Worm (Caenorhabditis elegans) whole organism, L4 larva: ENCODE data around the gene srxa-8.

ENCODE experiments used
- D1046.2 ChIP-seq: fragments of 200-800 bp; sonication (Bioruptor generic); IDR thresholded peaks from 2 replicates; pipeline ENCODE4 v1.3.6; 2022; ENCODE audit warnings: missing genetic modification characterization, missing compliant biosample characterization
- F44E2.7 ChIP-seq: fragments of 200-800 bp; sonication (Bioruptor generic); IDR thresholded peaks from 2 replicates; pipeline ENCODE4 v2.1.2; 2022; ENCODE audit warnings: missing genetic modification characterization, missing compliant biosample characterization
- F49E8.2 ChIP-seq: sonication (generic microtip); optimal IDR thresholded peaks from 2 replicates; lab custom pipeline; 2016; ENCODE audit warnings: missing compliant biosample characterization, mild to moderate bottlenecking, missing genetic modification characterization, borderline replicate concordance
- Y105C5A.15 ChIP-seq: fragments of 200-800 bp; sonication (Bioruptor generic); IDR thresholded peaks from 2 replicates; pipeline ENCODE4 v1.3.6; 2022; ENCODE audit warnings: missing genetic modification characterization, missing compliant biosample characterization
- Y48G9A.11 ChIP-seq: fragments of 200-800 bp; sonication (Bioruptor generic); IDR thresholded peaks from 2 replicates; pipeline ENCODE4 v1.3.6; 2022; ENCODE audit warnings: missing genetic modification reagents, missing genetic modification characterization, missing compliant biosample characterization
- Y5F2A.4 ChIP-seq: fragments of 200-800 bp; sonication (Bioruptor generic); optimal IDR thresholded peaks from 2 replicates; lab custom pipeline; 2018; ENCODE audit warnings: mild to moderate bottlenecking, missing genetic modification characterization, missing compliant biosample characterization
- Y75B8A.6 ChIP-seq: fragments of 200-800 bp; sonication (Bioruptor generic); IDR thresholded peaks from 2 replicates; pipeline ENCODE4 v1.3.6; 2022; ENCODE audit warnings: missing genetic modification reagents, missing genetic modification characterization, missing compliant biosample characterization
- ZK337.2 ChIP-seq: fragments of 200-800 bp; sonication (Bioruptor generic); IDR thresholded peaks from 2 replicates; pipeline ENCODE4 v1.3.6; 2022; ENCODE audit warnings: missing genetic modification reagents, missing genetic modification characterization, missing compliant biosample characterization
- ZK546.5 ChIP-seq, 2 experiments: sonication (generic microtip); optimal IDR thresholded peaks; 2 replicates each; lab custom pipeline; 2017; ENCODE audit warnings: missing biosample characterization in 2 of 2, missing genetic modification characterization in 2 of 2
- aly-2 ChIP-seq: sonication (generic microtip); optimal IDR thresholded peaks from 2 replicates; lab custom pipeline; 2018; ENCODE audit warnings: missing biosample characterization, missing genetic modification characterization
- arid-1 ChIP-seq: fragments of 200-800 bp; sonication (Bioruptor generic); conservative IDR thresholded peaks from 2 replicates; pipeline ENCODE4 v1.3.6; 2022; ENCODE audit warnings: missing genetic modification reagents, missing genetic modification characterization, missing compliant biosample characterization
- attf-4 ChIP-seq: sonication (generic microtip); optimal IDR thresholded peaks from 3 replicates; lab custom pipeline; 2017; ENCODE audit warnings: missing biosample characterization, missing genetic modification characterization
- ceh-20 ChIP-seq: fragments of 200-800 bp; sonication (Bioruptor generic); IDR thresholded peaks from 2 replicates; pipeline ENCODE4 v1.3.6; 2022; ENCODE audit warnings: missing genetic modification reagents, missing genetic modification characterization, missing compliant biosample characterization
- ceh-28 ChIP-seq: fragments of 150-350 bp; optimal IDR thresholded peaks from 2 replicates; lab custom pipeline; 2014; ENCODE audit warnings: missing biosample characterization, missing genetic modification reagents, missing genetic modification characterization
- daf-16 ChIP-seq, 3 experiments: sonication (generic microtip); optimal IDR thresholded peaks; 2 replicates each; lab custom pipeline; 2016 to 2017; ENCODE audit warnings: missing genetic modification characterization in 3 of 3, missing genetic modification reagents in 3 of 3, mild to moderate bottlenecking in 2 of 3, missing compliant biosample characterization in 2 of 3, missing biosample characterization in 1 of 3, moderate library complexity in 1 of 3
- dpl-1 ChIP-seq: fragments of 150-350 bp; optimal IDR thresholded peaks from 2 replicates; lab custom pipeline; 2014; ENCODE audit warnings: missing biosample characterization, missing genetic modification reagents, missing genetic modification characterization
- duxl-1 ChIP-seq: sonication (generic microtip); optimal IDR thresholded peaks from 2 replicates; lab custom pipeline; 2016; ENCODE audit warnings: mild to moderate bottlenecking, missing genetic modification characterization, moderate library complexity, missing compliant biosample characterization; ENCODE audit not compliant: poor library complexity
- egl-27 ChIP-seq: sonication (generic microtip); optimal IDR thresholded peaks from 3 replicates; lab custom pipeline; 2017; ENCODE audit warnings: missing biosample characterization, missing genetic modification reagents, missing genetic modification characterization
- egl-43 ChIP-seq: fragments of 200-800 bp; sonication (Bioruptor generic); IDR thresholded peaks from 2 replicates; pipeline ENCODE4 v1.3.6; 2022; ENCODE audit warnings: missing genetic modification reagents, missing genetic modification characterization, missing compliant biosample characterization
- fos-1 ChIP-seq: fragments of 150-350 bp; optimal IDR thresholded peaks from 2 replicates; lab custom pipeline; 2014; ENCODE audit warnings: missing biosample characterization, missing genetic modification characterization
- hif-1 ChIP-seq, 2 experiments: sonication (generic microtip); optimal IDR thresholded peaks; 2 replicates each; lab custom pipeline; 2016 to 2017; ENCODE audit warnings: missing compliant biosample characterization in 2 of 2, missing genetic modification characterization in 2 of 2, missing genetic modification reagents in 2 of 2, missing genotype in 2 of 2, mild to moderate bottlenecking in 1 of 2
- hlh-30 ChIP-seq: sonication (generic microtip); optimal IDR thresholded peaks from 2 replicates; lab custom pipeline; 2017; ENCODE audit warnings: antibody characterized with exemption, mild to moderate bottlenecking, missing genetic modification characterization, missing compliant biosample characterization; ENCODE audit not compliant: insufficient read depth
- hmg-1.1 ChIP-seq: fragments of 200-800 bp; sonication (Bioruptor generic); IDR thresholded peaks from 2 replicates; pipeline ENCODE4 v1.3.6; 2022; ENCODE audit warnings: missing genetic modification reagents, missing genetic modification characterization, missing compliant biosample characterization
- jun-1 ChIP-seq: fragments of 150-350 bp; optimal IDR thresholded peaks from 2 replicates; lab custom pipeline; 2014; ENCODE audit warnings: missing biosample characterization, missing genetic modification reagents, missing genetic modification characterization
- lim-7 ChIP-seq: fragments of 200-800 bp; sonication (Bioruptor generic); IDR thresholded peaks from 2 replicates; pipeline ENCODE4 v1.3.6; 2022; ENCODE audit warnings: missing genetic modification characterization, missing compliant biosample characterization
- lin-13 ChIP-seq: fragments of 150-350 bp; optimal IDR thresholded peaks from 2 replicates; lab custom pipeline; 2014; ENCODE audit warnings: missing biosample characterization, missing genetic modification reagents, missing genetic modification characterization
- lin-15B ChIP-seq: fragments of 150-350 bp; sonication (generic microtip); optimal IDR thresholded peaks from 3 replicates; lab custom pipeline; 2014; ENCODE audit warnings: missing biosample characterization, missing genetic modification characterization
- lin-29 ChIP-seq: fragments of 200-800 bp; sonication (Bioruptor generic); IDR thresholded peaks from 2 replicates; pipeline ENCODE4 v1.3.6; 2022; ENCODE audit warnings: missing genetic modification reagents, missing genetic modification characterization, missing compliant biosample characterization
- lin-38 ChIP-seq: fragments of 200-800 bp; sonication (Bioruptor generic); IDR thresholded peaks from 2 replicates; pipeline ENCODE4 v1.3.6; 2022; ENCODE audit warnings: missing genetic modification reagents, missing genetic modification characterization, missing compliant biosample characterization
- lir-3 ChIP-seq: sonication (generic microtip); optimal IDR thresholded peaks from 2 replicates; lab custom pipeline; 2016; ENCODE audit warnings: mild to moderate bottlenecking, missing genetic modification characterization, missing compliant biosample characterization
- madf-9 ChIP-seq: fragments of 200-800 bp; sonication (Bioruptor generic); conservative IDR thresholded peaks from 2 replicates; pipeline ENCODE4 v1.3.6; 2022; ENCODE audit warnings: missing genetic modification reagents, missing genetic modification characterization, missing compliant biosample characterization
- mdl-1 ChIP-seq, 2 experiments: fragments of 150-350 bp in 1 of 2; sonication (generic microtip) in 1 of 2; optimal IDR thresholded peaks; 2 replicates each; lab custom pipeline; 2014 to 2017; ENCODE audit warnings: missing biosample characterization in 2 of 2, missing genetic modification characterization in 2 of 2
- mdt-29 ChIP-seq: fragments of 200-800 bp; sonication (Bioruptor generic); IDR thresholded peaks from 2 replicates; pipeline ENCODE4 v1.3.6; 2022; ENCODE audit warnings: missing genetic modification reagents, missing genetic modification characterization, missing compliant biosample characterization
- mep-1 ChIP-seq: fragments of 150-350 bp; sonication (generic microtip); optimal IDR thresholded peaks from 3 replicates; lab custom pipeline; 2014; ENCODE audit warnings: missing biosample characterization, missing genetic modification characterization
- mes-2 ChIP-seq: sonication (generic microtip); optimal IDR thresholded peaks from 2 replicates; lab custom pipeline; 2016; ENCODE audit warnings: missing genotype, mild to moderate bottlenecking, missing genetic modification characterization, missing compliant biosample characterization; ENCODE audit not compliant: poor library complexity, severe bottlenecking
- nhr-10 ChIP-seq: fragments of 150-350 bp; optimal IDR thresholded peaks from 2 replicates; lab custom pipeline; 2014; ENCODE audit warnings: missing biosample characterization, missing genetic modification characterization
- nhr-25 ChIP-seq: sonication (generic microtip); optimal IDR thresholded peaks from 2 replicates; lab custom pipeline; 2017; ENCODE audit warnings: missing genetic modification characterization, mild to moderate bottlenecking, missing compliant biosample characterization, antibody characterized with exemption, moderate library complexity, borderline replicate concordance; ENCODE audit not compliant: insufficient read depth
- nhr-42 ChIP-seq: fragments of 200-800 bp; sonication (Bioruptor generic); IDR thresholded peaks from 2 replicates; pipeline ENCODE4 v1.3.6; 2022; ENCODE audit warnings: missing genetic modification characterization, missing compliant biosample characterization
- nhr-6 ChIP-seq: fragments of 150-350 bp; optimal IDR thresholded peaks from 2 replicates; lab custom pipeline; 2014; ENCODE audit warnings: missing biosample characterization, missing genetic modification characterization
- nhr-77 ChIP-seq: fragments of 150-350 bp; optimal IDR thresholded peaks from 2 replicates; lab custom pipeline; 2014; ENCODE audit warnings: missing biosample characterization, missing genetic modification characterization
- saeg-2 ChIP-seq: fragments of 200-800 bp; sonication (Bioruptor generic); IDR thresholded peaks from 2 replicates; pipeline ENCODE4 v1.3.6; 2022; ENCODE audit warnings: missing genetic modification reagents, missing genetic modification characterization, missing compliant biosample characterization
- set-16 ChIP-seq: fragments of 200-800 bp; sonication (Bioruptor generic); IDR thresholded peaks from 2 replicates; pipeline ENCODE4 v1.3.6; 2022; ENCODE audit warnings: missing genetic modification reagents, missing genetic modification characterization, missing compliant biosample characterization
- snpc-1.2 ChIP-seq: fragments of 200-800 bp; sonication (Bioruptor generic); IDR thresholded peaks from 2 replicates; pipeline ENCODE4 v1.3.6; 2022; ENCODE audit warnings: missing genetic modification reagents, missing genetic modification characterization, missing compliant biosample characterization
- spr-3 ChIP-seq: fragments of 200-800 bp; sonication (Bioruptor generic); optimal IDR thresholded peaks from 2 replicates; lab custom pipeline; 2018; ENCODE audit warnings: mild to moderate bottlenecking, missing genetic modification characterization, missing compliant biosample characterization
- tag-97 ChIP-seq: fragments of 200-800 bp; sonication (Bioruptor generic); IDR thresholded peaks from 2 replicates; pipeline ENCODE4 v1.3.6; 2022; ENCODE audit warnings: missing genetic modification characterization, missing compliant biosample characterization
- unc-130 ChIP-seq: sonication (generic microtip); optimal IDR thresholded peaks from 2 replicates; lab custom pipeline; 2016; ENCODE audit warnings: missing genetic modification reagents, missing genetic modification characterization, missing compliant biosample characterization
- unc-39 ChIP-seq: sonication (generic microtip); optimal IDR thresholded peaks from 2 replicates; lab custom pipeline; 2017; ENCODE audit warnings: missing biosample characterization, missing genetic modification characterization
- vab-7 ChIP-seq: fragments of 200-800 bp; sonication (Bioruptor generic); IDR thresholded peaks from 2 replicates; pipeline ENCODE4 v1.3.6; 2022; ENCODE audit warnings: missing genetic modification reagents, missing genetic modification characterization, missing compliant biosample characterization
- zfp-3 ChIP-seq: fragments of 200-800 bp; sonication (Bioruptor generic); conservative IDR thresholded peaks from 2 replicates; pipeline ENCODE4 v1.3.6; 2022; ENCODE audit warnings: missing genetic modification reagents, missing genetic modification characterization, missing compliant biosample characterization
- ztf-11 ChIP-seq: fragments of 150-350 bp; optimal IDR thresholded peaks from 2 replicates; lab custom pipeline; 2014; ENCODE audit warnings: missing biosample characterization, missing genetic modification characterization
- ztf-7 ChIP-seq: fragments of 150-350 bp; optimal IDR thresholded peaks from 2 replicates; lab custom pipeline; 2014; ENCODE audit warnings: missing biosample characterization, missing genetic modification characterization

Gene srxa-8

DNA sequence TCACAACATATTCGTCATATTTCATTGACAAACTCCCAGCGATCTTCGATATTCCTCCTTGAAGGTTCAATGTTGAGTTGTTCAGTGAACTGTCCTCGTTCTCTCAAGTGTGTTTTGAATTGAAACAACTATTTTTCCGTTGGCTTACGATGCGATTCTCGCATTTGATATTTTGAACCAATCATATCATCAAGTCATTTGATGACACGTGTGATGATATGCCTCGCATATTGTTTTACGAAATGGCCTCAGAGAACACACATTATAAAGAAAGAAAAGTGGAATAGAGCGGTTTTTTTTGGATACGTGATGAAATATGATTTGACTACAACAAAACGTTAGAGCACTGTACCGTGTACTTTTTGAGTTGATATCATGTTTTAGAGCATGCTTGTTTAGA is 39.8 kb upstream of the srxa-8 start (continued):
- TF ChIP-seq Y75B8A.6 (GFP tag; lab: Robert Waterston, UW) (no peak), nhr-10 (peak; percentile 92), egl-27 (tag; lab: Kevin White, UChicago) (no peak), nhr-77 (tag; lab: Kevin White, UChicago) (peak; percentile 35), arid-1 (GFP tag; lab: Robert Waterston, UW) (no peak), nhr-6 (tag; lab: Kevin White, UChicago) (peak; percentile 34), lin-15B (tag; lab: Kevin White, UChicago) (no peak), mes-2 (peak; percentile 41), fos-1 (tag; lab: Kevin White, UChicago) (no peak), tag-97 (GFP tag; lab: Robert Waterston, UW) (no peak), mep-1 (tag; lab: Kevin White, UChicago) (peak; percentile 79), unc-130 (no peak), lin-29 (GFP tag; lab: Robert Waterston, UW) (no peak), Y48G9A.11 (GFP tag; lab: Robert Waterston, UW) (no peak), unc-39 (tag; lab: Kevin White, UChicago) (no peak), set-16 (GFP tag; lab: Robert Waterston, UW) (no peak), spr-3 (no peak), nhr-25 (tag; lab: Kevin White, UChicago) (no peak), ZK546.5 (tag; optimal IDR thresholded peaks at IDR 0.05; lab: Kevin White, UChicago) (no peak), ceh-28 (no peak), ceh-20 (GFP tag; lab: Robert Waterston, UW) (peak; percentile 66), duxl-1 (tag; lab: Kevin White, UChicago) (no peak), ZK337.2 (GFP tag; lab: Robert Waterston, UW) (no peak), F49E8.2 (tag; lab: Kevin White, UChicago) (no peak), jun-1 (no peak), Y5F2A.4 (no peak), mdl-1 (tag; optimal IDR thresholded peaks at IDR 0.05; lab: Kevin White, UChicago) (peak in 1 of 2 experiments; percentile 81), madf-9 (no peak), hif-1 (tag; optimal IDR thresholded peaks at IDR 0.05; lab: Kevin White, UChicago) (peak in 1 of 2 experiments; percentile 72), lir-3 (tag; lab: Kevin White, UChicago) (no peak), dpl-1 (peak; percentile 11), snpc-1.2 (no peak), mdt-29 (GFP tag; lab: Robert Waterston, UW) (0 out of 2 replicates have a peak, but pooled peaks have one; percentile 29), aly-2 (no peak), vab-7 (GFP tag; lab: Robert Waterston, UW) (no peak), egl-43 (no peak), ztf-11 (tag; lab: Kevin White, UChicago) (no peak), lin-13 (GFP tag; lab: Kevin White, UChicago) (no peak), F44E2.7 (no peak), attf-4 (tag; lab: Kevin White, UChicago) (no peak), hlh-30 (peak; percentile 88), Y105C5A.15 (GFP tag; lab: Robert Waterston, UW) (no peak), zfp-3 (GFP tag; lab: Robert Waterston, UW) (no peak), lin-38 (GFP tag; lab: Robert Waterston, UW) (no peak), ztf-7 (peak; percentile 94), hmg-1.1 (GFP tag; lab: Robert Waterston, UW) (no peak), daf-16 (GFP tag; optimal IDR thresholded peaks at IDR 0.05; lab: Kevin White, UChicago) (no peak), daf-16 (tag; optimal IDR thresholded peaks at IDR 0.05; lab: Kevin White, UChicago) (peak; percentile 67), D1046.2 (no peak), lim-7 (GFP tag; lab: Robert Waterston, UW) (no peak), nhr-42 (GFP tag; lab: Robert Waterston, UW) (no peak), saeg-2 (GFP tag; lab: Robert Waterston, UW) (no peak)
